Worm (Caenorhabditis elegans): ENCODE measurements around the gene lys-2.

Gene lys-2

ce11 chrV:10320101-10320761 is 39.0 kb upstream of the lys-2 start, which contains the start of the genes gna-1 and B0024.13 (continued):
- 0 out of 2 replicates have a peak, but pooled peaks have one; percentile 46 for TF ChIP-seq K11D2.4 (GFP tag; IDR thresholded peaks at IDR 0.05)
- no peak for TF ChIP-seq akir-1 (GFP tag; optimal IDR thresholded peaks at IDR 0.05)
- no peak for TF ChIP-seq lin-35 (GFP tag; optimal IDR thresholded peaks at IDR 0.05)
- no peak for TF ChIP-seq madf-3 (GFP tag; IDR thresholded peaks at IDR 0.05)
- TF ChIP-seq ztf-22 (GFP tag; optimal IDR thresholded peaks at IDR 0.05), result no peak
- TF ChIP-seq pbrm-1 (GFP tag; IDR thresholded peaks at IDR 0.05), result 0 out of 2 replicates have a peak, but pooled peaks have one; percentile 26
- no peak for TF ChIP-seq chd-7 (tag; optimal IDR thresholded peaks at IDR 0.05)
- no peak for TF ChIP-seq die-1 (tag; optimal IDR thresholded peaks at IDR 0.05)
- no peak for TF ChIP-seq snpc-1.3 (tag; optimal IDR thresholded peaks at IDR 0.05; ENCODE audit: insufficient read depth)
- TF ChIP-seq Y53F4B.3 (GFP tag; IDR thresholded peaks at IDR 0.05), result no peak
- peak; percentile 47 for TF ChIP-seq mcd-1 (GFP tag; IDR thresholded peaks at IDR 0.05)
- TF ChIP-seq B0261.1 (tag; optimal IDR thresholded peaks at IDR 0.05), result no peak
- TF ChIP-seq B0035.1 (tag; optimal IDR thresholded peaks at IDR 0.05), result no peak
- TF ChIP-seq Y79H2A.3 (GFP tag; conservative IDR thresholded peaks at IDR 0.05), result no peak
- no peak for TF ChIP-seq Y95B8A.8 (GFP tag; IDR thresholded peaks at IDR 0.05)
- TF ChIP-seq sea-2 (GFP tag; IDR thresholded peaks at IDR 0.05), result no peak
- TF ChIP-seq hrde-1 (tag; optimal IDR thresholded peaks at IDR 0.05; ENCODE audit: borderline replicate concordance), result no peak
- no peak for TF ChIP-seq F52B5.7 (tag; optimal IDR thresholded peaks at IDR 0.05)
- TF ChIP-seq lsy-27 (tag; optimal IDR thresholded peaks at IDR 0.05; ENCODE audit: borderline replicate concordance, insufficient read depth), result no peak
- TF ChIP-seq ets-4 (GFP tag; optimal IDR thresholded peaks at IDR 0.05), result no peak
- TF ChIP-seq F55B11.4 (tag; optimal IDR thresholded peaks at IDR 0.05; ENCODE audit: borderline replicate concordance, insufficient read depth), result no peak
- no peak for TF ChIP-seq fkh-3 (tag; optimal IDR thresholded peaks at IDR 0.05)
- no peak for TF ChIP-seq sdz-38 (tag; optimal IDR thresholded peaks at IDR 0.05)
- TF ChIP-seq aptf-3 (GFP tag; IDR thresholded peaks at IDR 0.05), result no peak
- TF ChIP-seq ccch-3 (GFP tag; optimal IDR thresholded peaks at IDR 0.05), result peak; percentile 24

ce11 chrV:10319434-10319833 is 38.2 kb upstream of the lys-2 start, which contains the start of gene B0024.11:
B0024.11 (minus strand) TSS chrV:10319534.
- TF ChIP-seq madf-10 (tag; optimal IDR thresholded peaks at IDR 0.05) (no peak), ccch-3 (GFP tag; optimal IDR thresholded peaks at IDR 0.05) (no peak), mxl-1 (tag; optimal IDR thresholded peaks at IDR 0.05) (no peak), egl-18 (GFP tag; IDR thresholded peaks at IDR 0.05) (no peak), ZK185.1 (tag; optimal IDR thresholded peaks at IDR 0.05; ENCODE audit: poor library complexity, severe bottlenecking) (no peak), tlf-1 (GFP tag; optimal IDR thresholded peaks at IDR 0.05) (no peak), chd-7 (tag; optimal IDR thresholded peaks at IDR 0.05) (no peak), ztf-3 (GFP tag; optimal IDR thresholded peaks at IDR 0.05) (no peak), dpl-1 (GFP tag; optimal IDR thresholded peaks at IDR 0.05) (no peak), nhr-90 (tag; optimal IDR thresholded peaks at IDR 0.05) (no peak)

- no peak for TF ChIP-seq snpc-4 (GFP tag; optimal IDR thresholded peaks at IDR 0.05)
- no peak for TF ChIP-seq snpc-4 (tag; optimal IDR thresholded peaks at IDR 0.05)
- no peak for TF ChIP-seq aptf-3 (GFP tag; IDR thresholded peaks at IDR 0.05)
Measured at ce11 chrV:10317294-10317693, 36.0 kb upstream of the lys-2 start, which contains the start of gene asps-1. asps-1 (minus strand) TSS chrV:10317394.

Measured in whole organism, young adult.